Fruit fly (Drosophila melanogaster) whole organism, embryonic: ENCODE measurements around the gene CG14332.

Experiments
- CG13123 ChIP-seq: fragments of 200-800 bp; sonication (Bioruptor generic); optimal IDR thresholded peaks from 2 replicates; lab custom pipeline; 2016; ENCODE audit warnings: missing biosample characterization, missing genetic modification characterization
- CG1529 ChIP-seq: fragments of 200-800 bp; sonication (Bioruptor generic); optimal IDR thresholded peaks from 3 replicates; lab custom pipeline; 2018; ENCODE audit warnings: missing biosample characterization, missing genetic modification characterization
- CG16779 ChIP-seq: fragments of 200-800 bp; sonication (Bioruptor generic); IDR thresholded peaks from 2 replicates; pipeline ENCODE4 v1.3.6; 2022; ENCODE audit warnings: missing biosample characterization, missing genetic modification characterization
- CG18262 ChIP-seq: fragments of 200-800 bp; optimal IDR thresholded peaks from 3 replicates; lab custom pipeline; 2019; ENCODE audit warnings: missing biosample characterization, mild to moderate bottlenecking, missing genetic modification characterization, moderate library complexity
- CG8290 ChIP-seq, 3 experiments: fragments of 200-800 bp; sonication (Bioruptor generic); optimal IDR thresholded peaks; 2 replicates each; lab custom pipeline; 2016 to 2019; ENCODE audit warnings: missing biosample characterization in 3 of 3, missing genetic modification characterization in 3 of 3, mild to moderate bottlenecking in 2 of 3, moderate library complexity in 1 of 3
- D ChIP-seq, 2 experiments: fragments of 200-800 bp in 1 of 2; fragments of >200 bp in 1 of 2; sonication (Bioruptor generic) in 1 of 2; optimal IDR thresholded peaks; 2 replicates in 1 of 2; 3 replicates in 1 of 2; lab custom pipeline; 2017; ENCODE audit warnings: mild to moderate bottlenecking in 1 of 2, missing biosample characterization in 1 of 2, missing genetic modification characterization in 1 of 2, missing genetic modification reagents in 1 of 2
- dysf ChIP-seq: fragments of 200-800 bp; sonication (Bioruptor generic); IDR thresholded peaks from 3 replicates; pipeline ENCODE4 v1.3.6; 2022; ENCODE audit warnings: missing biosample characterization, missing genetic modification characterization
- exex ChIP-seq: fragments of 200-800 bp; sonication (Bioruptor generic); optimal IDR thresholded peaks from 4 replicates; lab custom pipeline; 2018; ENCODE audit warnings: missing biosample characterization, mild to moderate bottlenecking, missing genetic modification characterization, moderate library complexity
- lbe ChIP-seq: fragments of 200-800 bp; sonication (Bioruptor generic); optimal IDR thresholded peaks from 2 replicates; lab custom pipeline; 2016; ENCODE audit warnings: missing biosample characterization, mild to moderate bottlenecking, missing genetic modification characterization
- pros ChIP-seq: fragments of 200-800 bp; sonication (Bioruptor generic); optimal IDR thresholded peaks from 3 replicates; lab custom pipeline; 2019; ENCODE audit warnings: missing biosample characterization, mild to moderate bottlenecking, missing genetic modification characterization, moderate library complexity
- row ChIP-seq: fragments of 200-800 bp; sonication (Bioruptor generic); IDR thresholded peaks from 3 replicates; pipeline ENCODE4 v1.3.6; 2022; ENCODE audit warnings: missing biosample characterization, missing genetic modification characterization

DNA sequence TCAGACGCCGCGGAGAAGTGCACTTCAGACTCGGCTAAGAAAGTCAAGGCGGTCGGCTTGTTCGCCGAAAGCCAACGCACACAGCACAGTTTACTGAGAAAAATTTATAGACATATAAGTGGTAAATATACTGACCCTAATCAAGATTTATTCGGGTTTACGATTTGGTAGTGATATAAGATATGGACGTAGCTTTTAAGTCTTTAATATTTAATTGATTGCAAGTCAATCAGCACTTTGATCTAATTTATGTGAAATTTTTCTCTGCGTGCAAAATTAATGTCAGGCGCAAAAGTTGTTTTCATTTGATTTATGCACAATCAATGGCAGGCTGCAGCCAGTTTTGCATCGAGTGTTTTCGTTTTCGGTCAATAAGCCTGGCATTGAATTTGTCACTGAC lies 8.5 kb upstream of the CG14332 start:
- TF ChIP-seq dysf (GFP tag; lab: Robert Waterston, UW) (no peak), CG1529 (GFP tag; lab: Kevin White, UChicago) (no peak), CG8290 (GFP tag; optimal IDR thresholded peaks at IDR 0.05; lab: Kevin White, UChicago) (no peak), CG8290 (tag; optimal IDR thresholded peaks at IDR 0.05; lab: Kevin White, UChicago) (no peak), exex (tag; lab: Kevin White, UChicago) (no peak), CG13123 (GFP tag; lab: Kevin White, UChicago) (no peak), CG16779 (GFP tag; lab: Robert Waterston, UW) (no peak), pros (GFP tag; lab: Kevin White, UChicago) (no peak), D (optimal IDR thresholded peaks at IDR 0.05; lab: Kevin White, UChicago) (no peak), D (GFP tag; optimal IDR thresholded peaks at IDR 0.05; lab: Kevin White, UChicago) (no peak), row (GFP tag; lab: Robert Waterston, UW) (no peak), CG18262 (tag; lab: Kevin White, UChicago) (no peak), lbe (GFP tag; lab: Kevin White, UChicago) (no peak)
